Fruit fly (Drosophila melanogaster): Measurements from ENCODE around the gene CG15643.

The CG15643 gene

dm6 chrX:15545467-15546197 is 26.3 kb downstream of the CG15643 start:
- no peak for TF ChIP-seq CG12605 (GFP tag; IDR thresholded peaks at IDR 0.05)
- TF ChIP-seq rn (GFP tag; IDR thresholded peaks at IDR 0.05) = no peak
- TF ChIP-seq fd96Ca (GFP tag; IDR thresholded peaks at IDR 0.05) = no peak

dm6 chrX:15543479-15544044 is 28.4 kb downstream of the CG15643 start:
- TF ChIP-seq Pif1A (GFP tag; optimal IDR thresholded peaks at IDR 0.05) (peak; percentile 43), CG13204 (GFP tag; optimal IDR thresholded peaks at IDR 0.05) (no peak), fd96Ca (GFP tag; IDR thresholded peaks at IDR 0.05) (peak; percentile 77), EcR (GFP tag; optimal IDR thresholded peaks at IDR 0.05) (no peak), CG34367 (tag; optimal IDR thresholded peaks at IDR 0.05) (no peak), CG4496 (GFP tag; IDR thresholded peaks at IDR 0.05) (peak; percentile 79), CG12605 (GFP tag; IDR thresholded peaks at IDR 0.05) (peak; percentile 28; the same call in 1 of the 2 replicates), Snoo (tag; optimal IDR thresholded peaks at IDR 0.05) (no peak), CG17806 (tag; optimal IDR thresholded peaks at IDR 0.05) (peak; percentile 41), CG9948 (tag; optimal IDR thresholded peaks at IDR 0.05) (no peak), Pif1B (GFP tag; optimal IDR thresholded peaks at IDR 0.05) (peak; percentile 25), Ets98B (GFP tag; IDR thresholded peaks at IDR 0.05) (peak; percentile 70), rn (GFP tag; IDR thresholded peaks at IDR 0.05) (0 out of 2 replicates have a peak, but pooled peaks have one; percentile 23), CG14655 (GFP tag; optimal IDR thresholded peaks at IDR 0.05) (peak; percentile 69), CG8301 (tag; optimal IDR thresholded peaks at IDR 0.05) (peak; percentile 48), CG8159 (tag; optimal IDR thresholded peaks at IDR 0.05) (peak; percentile 42), gl (tag; optimal IDR thresholded peaks at IDR 0.05) (no peak), CG32121 (GFP tag; IDR thresholded peaks at IDR 0.05) (peak; percentile 80), CG10348 (GFP tag; IDR thresholded peaks at IDR 0.05) (no peak), CG15710 (tag; optimal IDR thresholded peaks at IDR 0.05) (peak; percentile 41), D1 (tag; optimal IDR thresholded peaks at IDR 0.05) (no peak)

DNA sequence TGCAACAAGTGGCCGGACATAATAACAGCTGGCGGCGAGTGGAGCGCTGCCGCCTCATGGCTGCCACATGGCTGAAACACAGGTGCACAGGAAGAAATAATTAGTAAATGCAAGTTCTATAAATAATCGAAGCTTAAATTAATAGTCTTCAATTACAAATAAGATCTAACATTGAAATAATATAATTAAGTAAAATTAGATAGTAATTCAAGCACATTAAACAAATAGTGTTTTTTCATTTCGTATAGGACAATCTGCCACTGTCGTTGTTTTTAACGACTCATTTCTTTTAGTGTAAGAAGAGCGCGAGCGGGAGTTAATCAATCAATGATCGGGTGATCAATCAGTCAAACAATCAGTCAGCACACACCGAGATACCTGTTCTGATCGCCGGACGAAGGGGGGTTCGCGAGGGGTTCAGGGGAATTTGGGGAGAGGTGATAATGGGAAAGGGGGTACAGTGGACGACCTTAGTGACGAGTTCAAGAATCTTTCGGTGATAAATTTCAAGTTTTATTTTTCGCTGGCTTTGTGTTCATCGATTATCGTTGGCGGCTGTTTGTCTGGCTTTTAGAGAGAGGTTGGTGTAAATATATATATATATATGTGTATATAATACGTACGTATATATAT is 32.0 kb downstream of the CG15643 start:
- peak; percentile 61 for TF ChIP-seq EcR (GFP tag; optimal IDR thresholded peaks at IDR 0.05)
- TF ChIP-seq CG8159 (tag; optimal IDR thresholded peaks at IDR 0.05) = peak; percentile 26
- peak; percentile 0 for TF ChIP-seq CG15710 (tag; optimal IDR thresholded peaks at IDR 0.05)
- TF ChIP-seq CG13204 (GFP tag; optimal IDR thresholded peaks at IDR 0.05) = no peak
- TF ChIP-seq D1 (tag; optimal IDR thresholded peaks at IDR 0.05) = no peak

- no peak for TF ChIP-seq CG9948 (tag; optimal IDR thresholded peaks at IDR 0.05)
- no peak for TF ChIP-seq CG17806 (tag; optimal IDR thresholded peaks at IDR 0.05)
- TF ChIP-seq Snoo (tag; optimal IDR thresholded peaks at IDR 0.05) = no peak
- no peak for TF ChIP-seq CG12605 (GFP tag; IDR thresholded peaks at IDR 0.05)
- no peak for TF ChIP-seq fd96Ca (GFP tag; IDR thresholded peaks at IDR 0.05)
- no peak for TF ChIP-seq CG4496 (GFP tag; IDR thresholded peaks at IDR 0.05)
- TF ChIP-seq CG10348 (GFP tag; IDR thresholded peaks at IDR 0.05) = no peak
- TF ChIP-seq CG34367 (tag; optimal IDR thresholded peaks at IDR 0.05) = no peak
- no peak for TF ChIP-seq EcR (GFP tag; optimal IDR thresholded peaks at IDR 0.05)
- TF ChIP-seq gl (tag; optimal IDR thresholded peaks at IDR 0.05) = no peak
- TF ChIP-seq Ets98B (GFP tag; IDR thresholded peaks at IDR 0.05) = no peak
- no peak for TF ChIP-seq Pif1B (GFP tag; optimal IDR thresholded peaks at IDR 0.05)
- TF ChIP-seq Pif1A (GFP tag; optimal IDR thresholded peaks at IDR 0.05) = no peak
- no peak for TF ChIP-seq CG8159 (tag; optimal IDR thresholded peaks at IDR 0.05)
- TF ChIP-seq D1 (tag; optimal IDR thresholded peaks at IDR 0.05) = no peak
- TF ChIP-seq rn (GFP tag; IDR thresholded peaks at IDR 0.05) = no peak
- no peak for TF ChIP-seq CG14655 (GFP tag; optimal IDR thresholded peaks at IDR 0.05)
Observed at dm6 chrX:15532062-15532461, 39.9 kb downstream of the CG15643 start.

DNA sequence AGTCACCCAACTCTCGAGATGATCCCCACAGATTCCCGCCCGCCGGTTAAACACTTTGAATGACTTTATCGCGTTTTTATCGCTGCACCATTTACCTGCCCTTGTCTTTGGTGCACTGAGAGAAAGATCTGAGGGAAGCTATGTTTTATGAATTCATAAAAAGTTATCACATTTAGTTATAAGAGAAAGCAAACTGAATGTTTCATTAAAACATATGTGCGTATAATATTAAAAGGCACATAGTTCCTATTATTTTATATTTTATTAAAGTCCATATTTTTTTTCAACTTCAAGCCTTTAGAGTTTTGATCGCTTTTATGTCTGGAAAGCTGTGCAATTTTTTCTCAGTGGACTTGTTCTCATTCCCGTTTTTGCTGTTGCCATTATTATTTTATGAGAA is 41.6 kb downstream of the CG15643 start:
- peak; percentile 22 for TF ChIP-seq CG34367 (tag; optimal IDR thresholded peaks at IDR 0.05)
- peak; percentile 29 for TF ChIP-seq CG9948 (tag; optimal IDR thresholded peaks at IDR 0.05)
- TF ChIP-seq CG8301 (tag; optimal IDR thresholded peaks at IDR 0.05) = no peak
- TF ChIP-seq Pif1A (GFP tag; optimal IDR thresholded peaks at IDR 0.05) = peak; percentile 36
- peak; percentile 57 for TF ChIP-seq CG15710 (tag; optimal IDR thresholded peaks at IDR 0.05)
- peak; percentile 19 for TF ChIP-seq CG14655 (GFP tag; optimal IDR thresholded peaks at IDR 0.05)
- peak; percentile 46 for TF ChIP-seq Snoo (tag; optimal IDR thresholded peaks at IDR 0.05)
- peak; percentile 43 for TF ChIP-seq CG17806 (tag; optimal IDR thresholded peaks at IDR 0.05)
- TF ChIP-seq CG8159 (tag; optimal IDR thresholded peaks at IDR 0.05) = peak; percentile 66
- TF ChIP-seq rn (GFP tag; IDR thresholded peaks at IDR 0.05) = no peak
- peak; percentile 41 for TF ChIP-seq Pif1B (GFP tag; optimal IDR thresholded peaks at IDR 0.05)
- no peak for TF ChIP-seq fd96Ca (GFP tag; IDR thresholded peaks at IDR 0.05)
- TF ChIP-seq CG10348 (GFP tag; IDR thresholded peaks at IDR 0.05) = no peak

DNA sequence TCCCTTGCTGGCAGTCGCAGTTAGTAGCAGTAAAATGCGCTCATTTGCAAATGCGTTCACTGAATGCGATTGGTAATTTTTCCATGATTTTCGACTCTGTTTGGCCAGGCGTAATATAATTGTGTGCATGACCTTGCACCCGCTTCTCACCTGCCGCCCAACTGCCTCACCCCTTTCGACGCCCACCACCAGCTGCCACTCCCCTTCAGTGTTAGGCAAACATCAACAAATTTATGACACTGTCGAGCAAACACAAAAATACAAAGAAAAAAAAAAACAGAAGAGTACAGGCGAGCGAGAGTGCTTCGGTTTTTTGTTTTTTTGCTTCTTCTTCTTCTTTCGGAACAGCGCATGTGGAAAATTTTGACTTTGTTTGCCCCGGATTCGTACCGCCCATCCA is 42.0 kb downstream of the CG15643 start:
- TF ChIP-seq CG10348 (GFP tag; IDR thresholded peaks at IDR 0.05) (no peak), CG8301 (tag; optimal IDR thresholded peaks at IDR 0.05) (no peak), Snoo (tag; optimal IDR thresholded peaks at IDR 0.05) (no peak), CG17806 (tag; optimal IDR thresholded peaks at IDR 0.05) (no peak), fd96Ca (GFP tag; IDR thresholded peaks at IDR 0.05) (no peak), Ets98B (GFP tag; IDR thresholded peaks at IDR 0.05) (no peak), CG34367 (tag; optimal IDR thresholded peaks at IDR 0.05) (no peak), CG12605 (GFP tag; IDR thresholded peaks at IDR 0.05) (no peak), CG13204 (GFP tag; optimal IDR thresholded peaks at IDR 0.05) (no peak), rn (GFP tag; IDR thresholded peaks at IDR 0.05) (no peak)

Measured in whole organism, pupa.